Worm (Caenorhabditis elegans): ENCODE results near the gene nlr-1.

- TF ChIP-seq unc-62 (GFP tag; optimal IDR thresholded peaks at IDR 0.05) (no peak), nhr-25 (tag; optimal IDR thresholded peaks at IDR 0.05) (no peak), ama-1 (optimal IDR thresholded peaks at IDR 0.05) (no peak), egl-27 (tag; optimal IDR thresholded peaks at IDR 0.05) (no peak)
Observed at ce11 chrIV:12154195-12154677, 23.9 kb downstream of the nlr-1 start, which contains the start of gene B0001.7.

All from whole organism, L3 larva.